Fruit fly (Drosophila melanogaster) whole organism, embryonic: ENCODE data around the gene CG5835.

Experiments
- ATbp ChIP-seq: fragments of 200-800 bp; sonication (Bioruptor generic); optimal IDR thresholded peaks from 2 replicates; lab custom pipeline; 2017; ENCODE audit warnings: missing biosample characterization, mild to moderate bottlenecking, missing genetic modification characterization, missing genetic modification reagents
- CG10267 ChIP-seq: fragments of 200-800 bp; sonication (Bioruptor generic); optimal IDR thresholded peaks from 2 replicates; lab custom pipeline; 2018; ENCODE audit warnings: missing biosample characterization, mild to moderate bottlenecking, missing genetic modification characterization, moderate library complexity
- CG11504 ChIP-seq: fragments of 200-800 bp; sonication (Bioruptor generic); optimal IDR thresholded peaks from 3 replicates; lab custom pipeline; 2019; ENCODE audit warnings: missing biosample characterization, mild to moderate bottlenecking, missing genetic modification characterization, moderate library complexity
- CG12219 ChIP-seq: fragments of 200-800 bp; sonication (Bioruptor generic); optimal IDR thresholded peaks from 3 replicates; lab custom pipeline; 2018; ENCODE audit warnings: missing biosample characterization, mild to moderate bottlenecking, missing genetic modification characterization
- CG12744 ChIP-seq: fragments of 200-800 bp; sonication (Bioruptor generic); optimal IDR thresholded peaks from 2 replicates; lab custom pipeline; 2016; ENCODE audit warnings: missing biosample characterization, missing genetic modification characterization
- CG13296 ChIP-seq: fragments of 200-800 bp; sonication (Bioruptor generic); optimal IDR thresholded peaks from 3 replicates; lab custom pipeline; 2018; ENCODE audit warnings: missing biosample characterization, mild to moderate bottlenecking, missing genetic modification characterization
- CG15011 ChIP-seq: fragments of 200-800 bp; sonication (Bioruptor generic); optimal IDR thresholded peaks from 3 replicates; lab custom pipeline; 2018; ENCODE audit warnings: missing biosample characterization, mild to moderate bottlenecking, missing genetic modification characterization
- CG15696 ChIP-seq: fragments of 200-800 bp; sonication (Bioruptor generic); optimal IDR thresholded peaks from 2 replicates; lab custom pipeline; 2019; ENCODE audit warnings: missing biosample characterization, mild to moderate bottlenecking, missing genetic modification characterization, moderate library complexity
- CG2116 ChIP-seq: fragments of 200-800 bp; sonication (Bioruptor generic); optimal IDR thresholded peaks from 3 replicates; lab custom pipeline; 2018; ENCODE audit warnings: missing biosample characterization, mild to moderate bottlenecking, missing genetic modification characterization
- CG2199 ChIP-seq: fragments of 200-800 bp; sonication (Bioruptor generic); IDR thresholded peaks from 3 replicates; pipeline ENCODE4 v1.3.6; 2022; ENCODE audit warnings: missing biosample characterization, missing genetic modification characterization
- CG34224 ChIP-seq: fragments of 200-800 bp; sonication (Bioruptor generic); IDR thresholded peaks from 3 replicates; pipeline ENCODE4 v1.3.6; 2022; ENCODE audit warnings: missing biosample characterization, missing genetic modification characterization; ENCODE audit not compliant: partially characterized antibody
- CG4282 ChIP-seq: fragments of 200-800 bp; sonication (Bioruptor generic); optimal IDR thresholded peaks from 2 replicates; lab custom pipeline; 2016; ENCODE audit warnings: missing biosample characterization, missing genetic modification characterization
- CG4707 ChIP-seq: fragments of 200-800 bp; sonication (Bioruptor generic); optimal IDR thresholded peaks from 2 replicates; lab custom pipeline; 2018; ENCODE audit warnings: missing biosample characterization, mild to moderate bottlenecking, missing genetic modification characterization, moderate library complexity
- CG6683 ChIP-seq: fragments of 200-800 bp; sonication (Bioruptor generic); optimal IDR thresholded peaks from 2 replicates; lab custom pipeline; 2017; ENCODE audit warnings: missing biosample characterization, mild to moderate bottlenecking, missing genetic modification characterization, missing genetic modification reagents
- CG7372 ChIP-seq: fragments of 200-800 bp; sonication (Bioruptor generic); IDR thresholded peaks from 2 replicates; pipeline ENCODE4 v1.3.6; 2022; ENCODE audit warnings: missing biosample characterization, missing genetic modification characterization
- Camta ChIP-seq: fragments of 200-800 bp; sonication (Bioruptor generic); optimal IDR thresholded peaks from 2 replicates; lab custom pipeline; 2016; ENCODE audit warnings: missing biosample characterization, missing genetic modification characterization
- CoRest ChIP-seq: fragments of 200-800 bp; sonication (Bioruptor generic); optimal IDR thresholded peaks from 3 replicates; lab custom pipeline; 2018; ENCODE audit warnings: missing biosample characterization, mild to moderate bottlenecking, missing genetic modification characterization, moderate library complexity
- CrebB ChIP-seq: fragments of 200-800 bp; sonication (Bioruptor generic); optimal IDR thresholded peaks from 3 replicates; lab custom pipeline; 2018; ENCODE audit warnings: missing biosample characterization, mild to moderate bottlenecking, missing genetic modification characterization
- Ets97D ChIP-seq: fragments of 200-800 bp; sonication (Bioruptor generic); optimal IDR thresholded peaks from 3 replicates; lab custom pipeline; 2016; ENCODE audit warnings: missing biosample characterization, missing genetic modification characterization
- Fer3 ChIP-seq: fragments of 200-800 bp; sonication (Bioruptor generic); optimal IDR thresholded peaks from 2 replicates; lab custom pipeline; 2018; ENCODE audit warnings: missing biosample characterization, mild to moderate bottlenecking, missing genetic modification characterization, moderate library complexity
- GATAe ChIP-seq: fragments of 200-800 bp; sonication (Bioruptor generic); conservative IDR thresholded peaks from 2 replicates; pipeline ENCODE4 v1.3.6; 2022; ENCODE audit warnings: missing biosample characterization, missing genetic modification characterization
- H2.0 ChIP-seq: fragments of 200-800 bp; sonication (Bioruptor generic); IDR thresholded peaks from 2 replicates; pipeline ENCODE4 v1.3.6; 2022; ENCODE audit warnings: missing biosample characterization, missing genetic modification characterization
- HLH4C ChIP-seq: fragments of 200-800 bp; sonication (Bioruptor generic); IDR thresholded peaks from 3 replicates; pipeline ENCODE4 v1.3.6; 2022; ENCODE audit warnings: missing biosample characterization, missing genetic modification characterization; ENCODE audit not compliant: partially characterized antibody
- HmgZ ChIP-seq: fragments of 200-800 bp; sonication (Bioruptor generic); optimal IDR thresholded peaks from 2 replicates; lab custom pipeline; 2018; ENCODE audit warnings: missing biosample characterization, mild to moderate bottlenecking, missing genetic modification characterization
- NC2α ChIP-seq: fragments of 200-800 bp; sonication (Bioruptor generic); optimal IDR thresholded peaks from 2 replicates; lab custom pipeline; 2016; ENCODE audit warnings: missing biosample characterization, missing genetic modification characterization
- Nf-YC ChIP-seq: fragments of 200-800 bp; optimal IDR thresholded peaks from 3 replicates; lab custom pipeline; 2019; ENCODE audit warnings: missing biosample characterization, mild to moderate bottlenecking, missing genetic modification characterization, moderate library complexity
- Poxn ChIP-seq: fragments of 200-800 bp; sonication (Bioruptor generic); IDR thresholded peaks from 2 replicates; pipeline ENCODE4 v1.3.6; 2022; ENCODE audit warnings: missing biosample characterization, missing genetic modification characterization
- Sox100B ChIP-seq: fragments of 200-800 bp; sonication (Bioruptor generic); optimal IDR thresholded peaks from 3 replicates; lab custom pipeline; 2018; ENCODE audit warnings: missing biosample characterization, mild to moderate bottlenecking, missing genetic modification characterization
- Sox102F ChIP-seq: fragments of 200-800 bp; sonication (Bioruptor generic); optimal IDR thresholded peaks from 2 replicates; lab custom pipeline; 2018; ENCODE audit warnings: missing biosample characterization, mild to moderate bottlenecking, missing genetic modification characterization, moderate library complexity
- bowl ChIP-seq: fragments of 200-800 bp; sonication (Bioruptor generic); IDR thresholded peaks from 2 replicates; pipeline ENCODE4 v1.3.6; 2022; ENCODE audit warnings: missing biosample characterization, missing genetic modification characterization
- bsh ChIP-seq, 2 experiments: fragments of 200-800 bp; sonication (Bioruptor generic); optimal IDR thresholded peaks; 2 replicates each; lab custom pipeline; 2017 to 2018; ENCODE audit warnings: mild to moderate bottlenecking in 2 of 2, missing biosample characterization in 2 of 2, missing genetic modification characterization in 2 of 2, moderate library complexity in 1 of 2
- chif ChIP-seq, 2 experiments: fragments of 200-800 bp; sonication (Bioruptor generic); optimal IDR thresholded peaks; 3 replicates each; lab custom pipeline; 2016; ENCODE audit warnings: missing biosample characterization in 2 of 2, missing genetic modification characterization in 2 of 2
- ci ChIP-seq: fragments of 200-800 bp; sonication (Bioruptor generic); IDR thresholded peaks from 3 replicates; pipeline ENCODE4 v1.3.6; 2022; ENCODE audit warnings: missing biosample characterization, missing genetic modification characterization
- cwo ChIP-seq: fragments of 200-800 bp; sonication (Bioruptor generic); optimal IDR thresholded peaks from 3 replicates; lab custom pipeline; 2017; ENCODE audit warnings: missing biosample characterization, missing genetic modification characterization, mild to moderate bottlenecking, moderate library complexity, missing genetic modification reagents
- dpn ChIP-seq, 2 experiments: fragments of 200-800 bp; sonication (Bioruptor generic); optimal IDR thresholded peaks; 3 replicates each; lab custom pipeline; 2016; ENCODE audit warnings: missing biosample characterization in 2 of 2, missing genetic modification characterization in 2 of 2
- dysf ChIP-seq: fragments of 200-800 bp; sonication (Bioruptor generic); IDR thresholded peaks from 3 replicates; pipeline ENCODE4 v1.3.6; 2022; ENCODE audit warnings: missing biosample characterization, missing genetic modification characterization
- fd96Cb ChIP-seq: fragments of 200-800 bp; sonication (Bioruptor generic); optimal IDR thresholded peaks from 2 replicates; lab custom pipeline; 2018; ENCODE audit warnings: missing biosample characterization, mild to moderate bottlenecking, missing genetic modification characterization, moderate library complexity
- ftz-f1 ChIP-seq: fragments of 200-800 bp; sonication (Bioruptor generic); optimal IDR thresholded peaks from 2 replicates; lab custom pipeline; 2016; ENCODE audit warnings: missing biosample characterization, missing genetic modification characterization
- gro ChIP-seq: fragments of 200-800 bp; sonication (Bioruptor generic); optimal IDR thresholded peaks from 2 replicates; lab custom pipeline; 2016; ENCODE audit warnings: missing biosample characterization, missing genetic modification characterization
- jigr1 ChIP-seq: fragments of 200-800 bp; sonication (Bioruptor generic); IDR thresholded peaks from 3 replicates; pipeline ENCODE4 v1.3.6; 2022; ENCODE audit warnings: missing biosample characterization, missing genetic modification characterization
- jing ChIP-seq: fragments of 200-800 bp; sonication (Bioruptor generic); optimal IDR thresholded peaks from 2 replicates; lab custom pipeline; 2018; ENCODE audit warnings: missing biosample characterization, mild to moderate bottlenecking, missing genetic modification characterization
- lov ChIP-seq, 2 experiments: fragments of 200-800 bp in 1 of 2; fragments of >200 bp in 1 of 2; sonication (Bioruptor generic) in 1 of 2; IDR thresholded peaks in 1 of 2; optimal IDR thresholded peaks in 1 of 2; 2 replicates in 1 of 2; 3 replicates in 1 of 2; pipeline versions ENCODE4 v1.3.6 to Lab custom; 2017 to 2022; ENCODE audit warnings: missing biosample characterization in 1 of 2, missing genetic modification characterization in 1 of 2
- mam ChIP-seq: fragments of 200-800 bp; sonication (Bioruptor generic); optimal IDR thresholded peaks from 3 replicates; lab custom pipeline; 2016; ENCODE audit warnings: missing biosample characterization, missing genetic modification characterization
- mld ChIP-seq: fragments of 200-800 bp; sonication (Bioruptor generic); IDR thresholded peaks from 3 replicates; pipeline ENCODE4 v1.3.6; 2022; ENCODE audit warnings: missing biosample characterization, missing genetic modification characterization; ENCODE audit not compliant: partially characterized antibody
- phol ChIP-seq: fragments of 200-800 bp; sonication (Bioruptor generic); optimal IDR thresholded peaks from 3 replicates; lab custom pipeline; 2018; ENCODE audit warnings: missing biosample characterization, mild to moderate bottlenecking, missing genetic modification characterization, moderate library complexity
- ranshi ChIP-seq: fragments of 200-800 bp; sonication (Bioruptor generic); IDR thresholded peaks from 2 replicates; pipeline ENCODE4 v1.3.6; 2022; ENCODE audit warnings: missing biosample characterization, missing genetic modification characterization
- sens ChIP-seq: fragments of 200-800 bp; sonication (Bioruptor generic); peaks from one replicate; lab custom pipeline; 2016; ENCODE audit warnings: missing biosample characterization, missing genetic modification characterization
- tin ChIP-seq: fragments of 200-800 bp; sonication (Bioruptor generic); optimal IDR thresholded peaks from 3 replicates; lab custom pipeline; 2016; ENCODE audit warnings: missing biosample characterization, missing genetic modification characterization
- unpg ChIP-seq: fragments of 200-800 bp; sonication (Bioruptor generic); optimal IDR thresholded peaks from 3 replicates; lab custom pipeline; 2018; ENCODE audit warnings: missing biosample characterization, mild to moderate bottlenecking, missing genetic modification characterization, moderate library complexity
- zfh2 ChIP-seq: fragments of 200-800 bp; sonication (Bioruptor generic); optimal IDR thresholded peaks from 2 replicates; lab custom pipeline; 2016; ENCODE audit warnings: missing biosample characterization, missing genetic modification characterization

Gene CG5835

DNA sequence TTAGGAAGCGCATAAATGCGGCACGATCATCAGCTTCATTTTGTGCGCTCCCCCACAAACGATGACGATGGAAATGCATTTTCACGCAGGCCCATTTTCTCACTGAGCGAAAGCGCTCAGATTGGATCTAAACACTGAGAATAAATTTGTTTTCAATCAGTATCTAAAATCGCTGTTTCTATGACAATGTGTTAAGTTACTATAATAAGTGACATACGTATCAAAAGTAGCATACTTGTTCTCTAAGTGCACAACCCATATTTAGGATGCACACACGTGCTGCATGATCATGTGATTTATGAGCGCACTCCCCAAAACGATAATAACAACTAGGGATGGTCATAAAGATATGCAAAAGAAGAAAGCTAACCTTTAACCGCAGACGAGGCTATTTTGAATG, 45.4 kb downstream of the CG5835 start (continued):
- TF ChIP-seq lov (optimal IDR thresholded peaks at IDR 0.05; lab: Kevin White, UChicago): no peak
- TF ChIP-seq lov (GFP tag; IDR thresholded peaks at IDR 0.05; lab: Robert Waterston, UW): no peak
- TF ChIP-seq HLH4C (GFP tag; lab: Robert Waterston, UW): no peak
- TF ChIP-seq CG4282 (GFP tag; lab: Kevin White, UChicago): no peak
- TF ChIP-seq CG11504 (tag; lab: Kevin White, UChicago): peak; percentile 2
- TF ChIP-seq CG12219 (GFP tag; lab: Kevin White, UChicago): no peak
- TF ChIP-seq gro: no peak
- no peak for TF ChIP-seq GATAe (GFP tag; lab: Robert Waterston, UW)
- no peak for TF ChIP-seq ftz-f1 (GFP tag; lab: Kevin White, UChicago)
- peak in 1 of 2 experiments; percentile 37 for TF ChIP-seq chif (GFP tag; optimal IDR thresholded peaks at IDR 0.05; lab: Kevin White, UChicago)
- TF ChIP-seq dpn (GFP tag; optimal IDR thresholded peaks at IDR 0.05; lab: Kevin White, UChicago): no peak
- TF ChIP-seq CG10267 (tag; lab: Kevin White, UChicago): peak; percentile 15
- no peak for TF ChIP-seq CG7372 (GFP tag; lab: Robert Waterston, UW)
- no peak for TF ChIP-seq CrebB (tag; lab: Kevin White, UChicago)
- no peak for TF ChIP-seq cwo (GFP tag; lab: Kevin White, UChicago)
- TF ChIP-seq tin: peak; percentile 30
- TF ChIP-seq ATbp (GFP tag; lab: Kevin White, UChicago): peak; percentile 23
- no peak for TF ChIP-seq H2.0
- no peak for TF ChIP-seq Poxn (GFP tag; lab: Robert Waterston, UW)
- peak; percentile 11 for TF ChIP-seq CoRest (tag; lab: Kevin White, UChicago)
- TF ChIP-seq phol (tag; lab: Kevin White, UChicago): peak; percentile 29
- TF ChIP-seq CG12744 (GFP tag; lab: Kevin White, UChicago): no peak
- TF ChIP-seq jing (GFP tag; lab: Kevin White, UChicago): no peak
- no peak for TF ChIP-seq CG34224
- no peak for TF ChIP-seq Nf-YC (tag; lab: Kevin White, UChicago)
- TF ChIP-seq Ets97D (GFP tag; lab: Kevin White, UChicago): no peak
- TF ChIP-seq Sox102F (GFP tag; lab: Kevin White, UChicago): peak; percentile 8
- TF ChIP-seq CG13296 (GFP tag; lab: Kevin White, UChicago): no peak
- no peak for TF ChIP-seq CG4707 (GFP tag; lab: Kevin White, UChicago)
- TF ChIP-seq CG6683 (GFP tag; lab: Kevin White, UChicago): no peak
- TF ChIP-seq ranshi (GFP tag; lab: Robert Waterston, UW): 0 out of 2 replicates have a peak, but pooled peaks have one; percentile 10
- no peak for TF ChIP-seq zfh2 (GFP tag; lab: Kevin White, UChicago)
- no peak for TF ChIP-seq mam (GFP tag; lab: Kevin White, UChicago)
- no peak for TF ChIP-seq HmgZ (tag; lab: Kevin White, UChicago)
- TF ChIP-seq Camta (GFP tag; lab: Kevin White, UChicago): no peak
- no peak for TF ChIP-seq Fer3 (tag; lab: Kevin White, UChicago)
- peak; percentile 27 for TF ChIP-seq unpg (GFP tag; lab: Kevin White, UChicago)
- TF ChIP-seq bsh (GFP tag; optimal IDR thresholded peaks at IDR 0.05; lab: Kevin White, UChicago): peak in 1 of 2 experiments; percentile 71
- TF ChIP-seq CG15696: no peak
- TF ChIP-seq NC2α: no peak
- no peak for TF ChIP-seq CG15011 (GFP tag; lab: Kevin White, UChicago)
- no peak for TF ChIP-seq CG2116 (GFP tag; lab: Kevin White, UChicago)
- no peak for TF ChIP-seq CG2199 (GFP tag; lab: Robert Waterston, UW)
- no peak for TF ChIP-seq mld (GFP tag; lab: Robert Waterston, UW)
- peak; percentile 51; the same call in 1 of the 3 replicates for TF ChIP-seq ci (GFP tag; lab: Robert Waterston, UW)
- peak; percentile 28 for TF ChIP-seq fd96Cb (tag; lab: Kevin White, UChicago)
- TF ChIP-seq dysf (GFP tag; lab: Robert Waterston, UW): no peak
- no peak for TF ChIP-seq bowl (GFP tag; lab: Robert Waterston, UW)
- TF ChIP-seq jigr1 (GFP tag; lab: Robert Waterston, UW): no peak
- TF ChIP-seq Sox100B (GFP tag; lab: Kevin White, UChicago): no peak
- TF ChIP-seq sens: peak; percentile 83
